Fruit fly (Drosophila melanogaster) whole organism, embryonic: ENCODE data around the gene Send1.

Source experiments
- Ada2b ChIP-seq: fragments of 200-800 bp; sonication (Bioruptor generic); IDR thresholded peaks from 2 replicates; pipeline ENCODE4 v1.3.6; 2022; ENCODE audit warnings: missing biosample characterization, missing genetic modification characterization
- Antp ChIP-seq: fragments of 200-800 bp; sonication (Bioruptor generic); optimal IDR thresholded peaks from 3 replicates; lab custom pipeline; 2016; ENCODE audit warnings: missing biosample characterization, missing genetic modification characterization
- Asciz ChIP-seq: fragments of 200-800 bp; sonication (Bioruptor generic); optimal IDR thresholded peaks from 2 replicates; lab custom pipeline; 2017; ENCODE audit warnings: missing biosample characterization, mild to moderate bottlenecking, missing genetic modification characterization, missing genetic modification reagents
- Atf-2 ChIP-seq: fragments of 200-800 bp; sonication (Bioruptor generic); optimal IDR thresholded peaks from 2 replicates; lab custom pipeline; 2016; ENCODE audit warnings: missing biosample characterization, missing genetic modification characterization
- B-H2 ChIP-seq: fragments of 200-800 bp; sonication (Bioruptor generic); optimal IDR thresholded peaks from 2 replicates; lab custom pipeline; 2018; ENCODE audit warnings: missing biosample characterization, mild to moderate bottlenecking, missing genetic modification characterization
- CG10209 ChIP-seq: fragments of 200-800 bp; sonication (Bioruptor generic); optimal IDR thresholded peaks from 3 replicates; lab custom pipeline; 2017; ENCODE audit warnings: missing biosample characterization, mild to moderate bottlenecking, missing genetic modification characterization, missing genetic modification reagents
- CG12219 ChIP-seq: fragments of 200-800 bp; sonication (Bioruptor generic); optimal IDR thresholded peaks from 3 replicates; lab custom pipeline; 2018; ENCODE audit warnings: missing biosample characterization, mild to moderate bottlenecking, missing genetic modification characterization
- CG13424 ChIP-seq: fragments of 200-800 bp; sonication (Bioruptor generic); optimal IDR thresholded peaks from 2 replicates; lab custom pipeline; 2019; ENCODE audit warnings: missing biosample characterization, mild to moderate bottlenecking, missing genetic modification characterization, moderate library complexity
- CG16813 ChIP-seq: fragments of 200-800 bp; sonication (Bioruptor generic); IDR thresholded peaks from 3 replicates; pipeline ENCODE4 v1.3.6; 2022; ENCODE audit warnings: missing biosample characterization, missing genetic modification characterization; ENCODE audit not compliant: partially characterized antibody
- CG1792 ChIP-seq: fragments of 200-800 bp; sonication (Bioruptor generic); optimal IDR thresholded peaks from 2 replicates; lab custom pipeline; 2016; ENCODE audit warnings: missing biosample characterization, missing genetic modification characterization
- CG2889 ChIP-seq: fragments of 200-800 bp; sonication (Bioruptor generic); IDR thresholded peaks from 3 replicates; pipeline ENCODE4 v1.3.6; 2022; ENCODE audit warnings: missing biosample characterization, missing genetic modification characterization
- CG30403 ChIP-seq: fragments of 200-800 bp; sonication (Bioruptor generic); optimal IDR thresholded peaks from 3 replicates; lab custom pipeline; 2016; ENCODE audit warnings: missing biosample characterization, missing genetic modification characterization
- CG3726 ChIP-seq: fragments of 200-800 bp; sonication (Bioruptor generic); IDR thresholded peaks from 3 replicates; pipeline ENCODE4, ENCODE4 v1.3.6; 2022; ENCODE audit warnings: missing biosample characterization, missing genetic modification characterization
- CG4854 ChIP-seq: fragments of 200-800 bp; sonication (Bioruptor generic); optimal IDR thresholded peaks from 2 replicates; lab custom pipeline; 2016; ENCODE audit warnings: missing biosample characterization, missing genetic modification characterization, inconsistent platforms
- CG6683 ChIP-seq: fragments of 200-800 bp; sonication (Bioruptor generic); optimal IDR thresholded peaks from 2 replicates; lab custom pipeline; 2017; ENCODE audit warnings: missing biosample characterization, mild to moderate bottlenecking, missing genetic modification characterization, missing genetic modification reagents
- CG6765 ChIP-seq: fragments of 200-800 bp; sonication (Bioruptor generic); optimal IDR thresholded peaks from 3 replicates; lab custom pipeline; 2017; ENCODE audit warnings: missing biosample characterization, mild to moderate bottlenecking, missing genetic modification characterization
- CG9215 ChIP-seq: fragments of 200-800 bp; sonication (Bioruptor generic); IDR thresholded peaks from 2 replicates; pipeline ENCODE4 v1.3.6; 2022; ENCODE audit warnings: missing biosample characterization, missing genetic modification characterization
- CG9437 ChIP-seq: fragments of 200-800 bp; sonication (Bioruptor generic); optimal IDR thresholded peaks from 2 replicates; lab custom pipeline; 2018; ENCODE audit warnings: missing biosample characterization, mild to moderate bottlenecking, missing genetic modification characterization
- Chrac-16 ChIP-seq: fragments of 200-800 bp; sonication (Bioruptor generic); optimal IDR thresholded peaks from 3 replicates; lab custom pipeline; 2016; ENCODE audit warnings: missing biosample characterization, missing genetic modification characterization
- Dad ChIP-seq: fragments of 200-800 bp; sonication (Bioruptor generic); optimal IDR thresholded peaks from 3 replicates; lab custom pipeline; 2016; ENCODE audit warnings: missing biosample characterization, missing genetic modification characterization
- Fer3 ChIP-seq: fragments of 200-800 bp; sonication (Bioruptor generic); optimal IDR thresholded peaks from 2 replicates; lab custom pipeline; 2018; ENCODE audit warnings: missing biosample characterization, mild to moderate bottlenecking, missing genetic modification characterization, moderate library complexity
- Hmr ChIP-seq: fragments of 200-800 bp; sonication (Bioruptor generic); optimal IDR thresholded peaks from 3 replicates; lab custom pipeline; 2017; ENCODE audit warnings: mild to moderate bottlenecking, missing biosample characterization, missing genetic modification reagents, missing genetic modification characterization
- Hr39 ChIP-seq: fragments of >200 bp; optimal IDR thresholded peaks from 2 replicates; lab custom pipeline; 2017
- Jarid2 ChIP-seq: fragments of 200-800 bp; sonication (Bioruptor generic); optimal IDR thresholded peaks from 3 replicates; lab custom pipeline; 2017; ENCODE audit warnings: mild to moderate bottlenecking, missing biosample characterization, missing genetic modification reagents, missing genetic modification characterization
- Sry-δ ChIP-seq: fragments of 200-800 bp; sonication (Bioruptor generic); optimal IDR thresholded peaks from 2 replicates; lab custom pipeline; 2016; ENCODE audit warnings: missing biosample characterization, missing genetic modification characterization
- bbx ChIP-seq: fragments of 200-800 bp; sonication (Bioruptor generic); IDR thresholded peaks from 2 replicates; pipeline ENCODE4 v1.3.6; 2022; ENCODE audit warnings: missing biosample characterization, missing genetic modification characterization; ENCODE audit not compliant: partially characterized antibody
- br ChIP-seq: fragments of >200 bp; optimal IDR thresholded peaks from 2 replicates; lab custom pipeline; 2017
- cad ChIP-seq: fragments of >200 bp; optimal IDR thresholded peaks from 2 replicates; lab custom pipeline; 2017; ENCODE audit warnings: missing biosample characterization, missing genetic modification characterization
- cas ChIP-seq: fragments of 200-800 bp; sonication (Bioruptor generic); IDR thresholded peaks from 2 replicates; pipeline ENCODE4 v1.3.6; 2022; ENCODE audit warnings: missing biosample characterization, missing genetic modification characterization
- chm ChIP-seq: fragments of 200-800 bp; sonication (Bioruptor generic); IDR thresholded peaks from 2 replicates; pipeline ENCODE4 v1.3.6; 2022; ENCODE audit warnings: missing biosample characterization, missing genetic modification characterization
- corto ChIP-seq: fragments of 200-800 bp; sonication (Bioruptor generic); optimal IDR thresholded peaks from 2 replicates; lab custom pipeline; 2016; ENCODE audit warnings: missing biosample characterization, mild to moderate bottlenecking, missing genetic modification characterization, moderate library complexity
- dimm ChIP-seq: fragments of 200-800 bp; sonication (Bioruptor generic); IDR thresholded peaks from 2 replicates; pipeline ENCODE4 v1.3.6; 2022; ENCODE audit warnings: missing biosample characterization, missing genetic modification characterization
- fru ChIP-seq: fragments of >200 bp; optimal IDR thresholded peaks from 2 replicates; lab custom pipeline; 2017
- hkb ChIP-seq, 2 experiments: fragments of 200-800 bp in 1 of 2; fragments of >200 bp in 1 of 2; sonication (Bioruptor generic) in 1 of 2; IDR thresholded peaks in 1 of 2; optimal IDR thresholded peaks in 1 of 2; 2 replicates each; pipeline versions ENCODE4 v1.3.6 to Lab custom; 2017 to 2022; ENCODE audit warnings: missing biosample characterization in 1 of 2, missing genetic modification characterization in 1 of 2
- inv ChIP-seq: fragments of 200-800 bp; sonication (Bioruptor generic); IDR thresholded peaks from 2 replicates; pipeline ENCODE4 v1.3.6; 2022; ENCODE audit warnings: missing biosample characterization, missing genetic modification characterization; ENCODE audit not compliant: partially characterized antibody
- klu ChIP-seq: fragments of 200-800 bp; sonication (Bioruptor generic); IDR thresholded peaks from 2 replicates; pipeline ENCODE4 v1.3.6; 2022; ENCODE audit warnings: missing biosample characterization, missing genetic modification characterization
- lola ChIP-seq, 3 experiments: fragments of >200 bp in 2 of 3; fragments of 200-800 bp in 1 of 3; sonication (Bioruptor generic) in 1 of 3; optimal IDR thresholded peaks; 2 replicates each; lab custom pipeline; 2017 to 2019; ENCODE audit warnings: missing biosample characterization in 3 of 3, missing genetic modification characterization in 3 of 3, mild to moderate bottlenecking in 1 of 3, moderate library complexity in 1 of 3
- nau ChIP-seq: fragments of 200-800 bp; sonication (Bioruptor generic); optimal IDR thresholded peaks from 3 replicates; lab custom pipeline; 2017; ENCODE audit warnings: missing biosample characterization, mild to moderate bottlenecking, missing genetic modification characterization, missing genetic modification reagents
- nmo ChIP-seq: fragments of 200-800 bp; sonication (Bioruptor generic); optimal IDR thresholded peaks from 2 replicates; lab custom pipeline; 2018; ENCODE audit warnings: missing biosample characterization, mild to moderate bottlenecking, missing genetic modification characterization, moderate library complexity
- odd ChIP-seq: fragments of 200-800 bp; sonication (Bioruptor generic); optimal IDR thresholded peaks from 2 replicates; lab custom pipeline; 2017; ENCODE audit warnings: missing biosample characterization, mild to moderate bottlenecking, missing genetic modification characterization
- pfk ChIP-seq: fragments of 200-800 bp; sonication (Bioruptor generic); optimal IDR thresholded peaks from 2 replicates; lab custom pipeline; 2018; ENCODE audit warnings: missing biosample characterization, mild to moderate bottlenecking, missing genetic modification characterization, moderate library complexity
- prd ChIP-seq, 3 experiments: fragments of >200 bp in 2 of 3; fragments of 200-800 bp in 1 of 3; sonication (Bioruptor generic) in 1 of 3; optimal IDR thresholded peaks in 2 of 3; IDR thresholded peaks in 1 of 3; 2 replicates in 2 of 3; 3 replicates in 1 of 3; pipeline versions ENCODE4 v1.3.6 to Lab custom; 2017 to 2022; ENCODE audit warnings: missing biosample characterization in 1 of 3, missing genetic modification characterization in 1 of 3
- so ChIP-seq: fragments of 200-800 bp; sonication (Bioruptor generic); IDR thresholded peaks from 3 replicates; pipeline ENCODE4 v1.3.6; 2022; ENCODE audit warnings: missing biosample characterization, missing genetic modification characterization
- sob ChIP-seq: fragments of 200-800 bp; sonication (Bioruptor generic); IDR thresholded peaks from 2 replicates; pipeline ENCODE4 v1.3.6; 2022; ENCODE audit warnings: missing biosample characterization, missing genetic modification characterization
- tgo ChIP-seq: fragments of 200-800 bp; sonication (Bioruptor generic); IDR thresholded peaks from 3 replicates; pipeline ENCODE4 v1.3.6; 2022; ENCODE audit warnings: missing biosample characterization, missing genetic modification characterization
- tna ChIP-seq: fragments of 200-800 bp; sonication (Bioruptor generic); IDR thresholded peaks from 2 replicates; pipeline ENCODE4 v1.3.6; 2022; ENCODE audit warnings: missing biosample characterization, missing genetic modification characterization; ENCODE audit not compliant: partially characterized antibody
- ttk ChIP-seq: fragments of 200-800 bp; sonication (Bioruptor generic); IDR thresholded peaks from 2 replicates; pipeline ENCODE4 v2.1.2; 2022; ENCODE audit warnings: missing biosample characterization, missing genetic modification characterization
- twi ChIP-seq: fragments of 200-800 bp; optimal IDR thresholded peaks from 2 replicates; lab custom pipeline; 2019; ENCODE audit warnings: missing biosample characterization, mild to moderate bottlenecking, missing genetic modification characterization, moderate library complexity
- tx ChIP-seq: fragments of 200-800 bp; sonication (Bioruptor generic); optimal IDR thresholded peaks from 2 replicates; lab custom pipeline; 2016; ENCODE audit warnings: missing biosample characterization, missing genetic modification characterization
- wek ChIP-seq: fragments of 200-800 bp; sonication (Bioruptor generic); optimal IDR thresholded peaks from 3 replicates; lab custom pipeline; 2018; ENCODE audit warnings: missing biosample characterization, mild to moderate bottlenecking, missing genetic modification characterization, moderate library complexity
- zfh1 ChIP-seq: fragments of 200-800 bp; sonication (Bioruptor generic); IDR thresholded peaks from 3 replicates; pipeline ENCODE4 v1.3.6; 2022; ENCODE audit warnings: missing biosample characterization, missing genetic modification characterization

The Send1 gene

DNA sequence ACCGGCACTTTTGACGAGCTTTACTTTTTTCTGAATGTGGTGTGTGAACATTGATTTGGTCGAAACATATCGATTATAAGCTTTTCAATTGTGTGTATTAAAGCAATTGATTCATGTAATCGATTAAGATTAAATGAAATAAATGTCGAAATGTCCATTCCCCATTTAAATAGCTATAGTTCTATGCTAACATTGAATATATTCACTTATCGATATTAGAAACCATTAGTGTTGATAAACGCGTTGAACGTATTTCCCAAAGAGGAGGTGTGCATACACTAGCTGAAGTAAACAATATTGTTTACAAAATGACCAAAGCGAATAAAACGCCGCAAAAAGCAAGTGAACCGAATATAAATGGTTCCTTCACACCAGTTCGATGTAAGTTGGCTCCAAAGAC, 40.8 kb downstream of the Send1 start, which contains the start of the genes Uch and CG34174 (continued):
- TF ChIP-seq CG13424 (tag; lab: Kevin White, UChicago): peak; percentile 37
- TF ChIP-seq pfk (GFP tag; lab: Kevin White, UChicago): no peak
- TF ChIP-seq Atf-2 (GFP tag; lab: Kevin White, UChicago): no peak
- TF ChIP-seq chm: no peak
- TF ChIP-seq ttk (GFP tag; lab: Robert Waterston, UW): no peak
- peak; percentile 5 for TF ChIP-seq Chrac-16
- no peak for TF ChIP-seq Ada2b (GFP tag; lab: Robert Waterston, UW)
- TF ChIP-seq CG9437 (GFP tag; lab: Kevin White, UChicago): peak; percentile 11
- no peak for TF ChIP-seq CG9215 (GFP tag; lab: Robert Waterston, UW)
- no peak for TF ChIP-seq zfh1 (GFP tag; lab: Robert Waterston, UW)
- no peak for TF ChIP-seq wek (GFP tag; lab: Kevin White, UChicago)
- TF ChIP-seq Fer3 (tag; lab: Kevin White, UChicago): no peak
- no peak for TF ChIP-seq Asciz (GFP tag; lab: Kevin White, UChicago)
- TF ChIP-seq Sry-δ (GFP tag; lab: Kevin White, UChicago): peak; percentile 70
- TF ChIP-seq hkb (optimal IDR thresholded peaks at IDR 0.05; lab: Kevin White, UChicago): peak; percentile 74
- TF ChIP-seq hkb (GFP tag; IDR thresholded peaks at IDR 0.05; lab: Robert Waterston, UW): no peak
- TF ChIP-seq dimm: no peak
- no peak for TF ChIP-seq Dad
- no peak for TF ChIP-seq tgo (GFP tag; lab: Robert Waterston, UW)
- TF ChIP-seq CG2889 (GFP tag; lab: Robert Waterston, UW): no peak
- no peak for TF ChIP-seq CG1792 (GFP tag; lab: Kevin White, UChicago)
- TF ChIP-seq Hmr (GFP tag; lab: Kevin White, UChicago): no peak
- no peak for TF ChIP-seq CG6683 (GFP tag; lab: Kevin White, UChicago)
- TF ChIP-seq corto (GFP tag; lab: Kevin White, UChicago): no peak
- TF ChIP-seq klu (GFP tag; lab: Robert Waterston, UW): no peak
- no peak for TF ChIP-seq so (GFP tag; lab: Robert Waterston, UW)
- peak; percentile 71 for TF ChIP-seq nmo (GFP tag; lab: Kevin White, UChicago)
- no peak for TF ChIP-seq Jarid2 (GFP tag; lab: Kevin White, UChicago)
- no peak for TF ChIP-seq CG4854
- TF ChIP-seq sob (GFP tag; lab: Robert Waterston, UW): no peak
- no peak for TF ChIP-seq br (lab: Kevin White, UChicago)
- TF ChIP-seq bbx: peak; percentile 47
- peak; percentile 21 for TF ChIP-seq CG30403 (GFP tag; lab: Kevin White, UChicago)
- TF ChIP-seq B-H2 (GFP tag; lab: Kevin White, UChicago): peak; percentile 38
- no peak for TF ChIP-seq nau (GFP tag; lab: Kevin White, UChicago)
- TF ChIP-seq CG10209: no peak
- TF ChIP-seq inv (GFP tag; lab: Robert Waterston, UW): peak; percentile 46; the same call in 1 of the 2 replicates
- no peak for TF ChIP-seq cas (GFP tag; lab: Robert Waterston, UW)
- TF ChIP-seq CG16813 (GFP tag; lab: Robert Waterston, UW): peak; percentile 70
- no peak for TF ChIP-seq odd (GFP tag; lab: Kevin White, UChicago)
- TF ChIP-seq prd (optimal IDR thresholded peaks at IDR 0.05; lab: Kevin White, UChicago): no peak
- TF ChIP-seq prd (GFP tag; IDR thresholded peaks at IDR 0.05; lab: Robert Waterston, UW): no peak
- no peak for TF ChIP-seq tx (GFP tag; lab: Kevin White, UChicago)
- no peak for TF ChIP-seq CG12219
- TF ChIP-seq tna (GFP tag; lab: Robert Waterston, UW): no peak
- TF ChIP-seq Antp (GFP tag; lab: Kevin White, UChicago): no peak
- TF ChIP-seq twi (tag; lab: Kevin White, UChicago): no peak
- TF ChIP-seq CG6765 (GFP tag; lab: Kevin White, UChicago): no peak
- no peak for TF ChIP-seq cad (GFP tag; lab: Kevin White, UChicago)
- TF ChIP-seq lola (GFP tag; optimal IDR thresholded peaks at IDR 0.05; lab: Kevin White, UChicago): peak in 1 of 3 experiments; percentile 32
- no peak for TF ChIP-seq CG3726 (GFP tag; lab: Robert Waterston, UW)
- no peak for TF ChIP-seq fru (lab: Kevin White, UChicago)
- TF ChIP-seq Hr39: no peak
